Worm (Caenorhabditis elegans) whole organism, L4 larva: ENCODE results near the gene F53B7.4.

Experiments used
- Y105C5A.15 ChIP-seq: fragments of 200-800 bp; sonication (Bioruptor generic); IDR thresholded peaks from 2 replicates; pipeline ENCODE4 v1.3.6; 2022; ENCODE audit warnings: missing genetic modification characterization, missing compliant biosample characterization
- jun-1 ChIP-seq: fragments of 150-350 bp; optimal IDR thresholded peaks from 2 replicates; lab custom pipeline; 2014; ENCODE audit warnings: missing biosample characterization, missing genetic modification reagents, missing genetic modification characterization
- pqm-1 ChIP-seq: sonication (generic microtip); optimal IDR thresholded peaks from 2 replicates; lab custom pipeline; 2017; ENCODE audit warnings: missing biosample characterization, missing genetic modification characterization
- set-16 ChIP-seq: fragments of 200-800 bp; sonication (Bioruptor generic); IDR thresholded peaks from 2 replicates; pipeline ENCODE4 v1.3.6; 2022; ENCODE audit warnings: missing genetic modification reagents, missing genetic modification characterization, missing compliant biosample characterization
- snpc-4 ChIP-seq: fragments of 150-350 bp; optimal IDR thresholded peaks from 2 replicates; lab custom pipeline; 2014; ENCODE audit warnings: missing biosample characterization, missing genetic modification characterization
- ztf-11 ChIP-seq: fragments of 150-350 bp; optimal IDR thresholded peaks from 2 replicates; lab custom pipeline; 2014; ENCODE audit warnings: missing biosample characterization, missing genetic modification characterization

- TF ChIP-seq ztf-11 (no peak), snpc-4 (no peak), set-16 (GFP tag; lab: Robert Waterston, UW) (no peak), jun-1 (tag; lab: Kevin White, UChicago) (no peak), Y105C5A.15 (GFP tag; lab: Robert Waterston, UW) (no peak), pqm-1 (tag; lab: Kevin White, UChicago) (no peak)
Measured at ce11 chrV:11011807-11012206, 9.5 kb upstream of the F53B7.4 start.
